Worm (Caenorhabditis elegans) whole organism, L4/young adult: Measurements from ENCODE around the gene Y47D7A.12.

Experiments used
- dao-5 ChIP-seq: sonication (generic microtip); optimal IDR thresholded peaks from 2 replicates; lab custom pipeline; 2016; ENCODE audit warnings: missing genotype, missing genetic modification characterization, moderate library complexity, missing compliant biosample characterization
- him-1 ChIP-seq: sonication (generic microtip); optimal IDR thresholded peaks from 2 replicates; lab custom pipeline; 2016; ENCODE audit warnings: missing genotype, missing genetic modification reagents, missing genetic modification characterization, missing compliant biosample characterization

- no peak for TF ChIP-seq him-1 (tag; lab: Kevin White, UChicago)
- TF ChIP-seq dao-5 (tag; lab: Kevin White, UChicago) = no peak
Observed at ce11 chrV:4429576-4429975, at the start of gene Y47D7A.12.
